Worm (Caenorhabditis elegans) whole organism, mixed stage, embryonic: ENCODE measurements around the gene srd-20.

Source experiments
- mab-5 ChIP-seq: fragments of 150-350 bp; optimal IDR thresholded peaks from 2 replicates; lab custom pipeline; 2014; ENCODE audit warnings: missing biosample characterization, missing genetic modification characterization
- nhr-237 ChIP-seq: fragments of 150-350 bp; optimal IDR thresholded peaks from 2 replicates; lab custom pipeline; 2014; ENCODE audit warnings: missing biosample characterization, missing genetic modification characterization
- pha-4 ChIP-seq: fragments of 150-350 bp; optimal IDR thresholded peaks from 2 replicates; lab custom pipeline; 2018; ENCODE audit warnings: missing biosample characterization, missing genetic modification reagents, missing genetic modification characterization
- unc-62 ChIP-seq: fragments of 150-350 bp; optimal IDR thresholded peaks from 2 replicates; lab custom pipeline; 2014; ENCODE audit warnings: missing biosample characterization, missing genetic modification reagents, missing genetic modification characterization

ce11 chrV:6034714-6035113 lies 20.7 kb upstream of the srd-20 start, which contains the start of gene dhs-17:
- TF ChIP-seq unc-62 (GFP tag; lab: Kevin White, UChicago) (no peak), nhr-237 (tag; lab: Kevin White, UChicago) (no peak), mab-5 (tag; lab: Kevin White, UChicago) (no peak), pha-4 (tag; lab: Kevin White, UChicago) (no peak)
